Worm (Caenorhabditis elegans) whole organism, midembryonic: ENCODE data around the gene K09H11.6.

Source experiments
- cog-1 ChIP-seq: sonication (generic microtip); optimal IDR thresholded peaks from 2 replicates; lab custom pipeline; 2016; ENCODE audit warnings: missing genetic modification characterization, missing compliant biosample characterization
- flt-1 ChIP-seq: fragments of 200-800 bp; sonication (Bioruptor generic); IDR thresholded peaks from 2 replicates; pipeline ENCODE4 v1.3.6; 2022; ENCODE audit warnings: missing genetic modification characterization, missing compliant biosample characterization
- med-1 ChIP-seq: sonication (generic microtip); optimal IDR thresholded peaks from 2 replicates; lab custom pipeline; 2017; ENCODE audit warnings: missing genetic modification characterization, mild to moderate bottlenecking, missing compliant biosample characterization, antibody characterized with exemption, missing genetic modification reagents; ENCODE audit not compliant: insufficient read depth
- ref-1 ChIP-seq: fragments of 200-800 bp; sonication (Bioruptor generic); conservative IDR thresholded peaks from 2 replicates; pipeline ENCODE4 v1.3.6; 2022; ENCODE audit warnings: missing genetic modification reagents, missing genetic modification characterization, missing compliant biosample characterization
- ztf-23 ChIP-seq: fragments of 200-800 bp; sonication (Bioruptor generic); IDR thresholded peaks from 2 replicates; pipeline ENCODE4 v1.3.6; 2022; ENCODE audit warnings: missing genetic modification reagents, missing genetic modification characterization, missing compliant biosample characterization
- ztf-29 ChIP-seq: fragments of 200-800 bp; sonication (Bioruptor generic); IDR thresholded peaks from 2 replicates; pipeline ENCODE4 v1.3.6; 2022; ENCODE audit warnings: missing genetic modification reagents, missing genetic modification characterization, missing compliant biosample characterization

DNA sequence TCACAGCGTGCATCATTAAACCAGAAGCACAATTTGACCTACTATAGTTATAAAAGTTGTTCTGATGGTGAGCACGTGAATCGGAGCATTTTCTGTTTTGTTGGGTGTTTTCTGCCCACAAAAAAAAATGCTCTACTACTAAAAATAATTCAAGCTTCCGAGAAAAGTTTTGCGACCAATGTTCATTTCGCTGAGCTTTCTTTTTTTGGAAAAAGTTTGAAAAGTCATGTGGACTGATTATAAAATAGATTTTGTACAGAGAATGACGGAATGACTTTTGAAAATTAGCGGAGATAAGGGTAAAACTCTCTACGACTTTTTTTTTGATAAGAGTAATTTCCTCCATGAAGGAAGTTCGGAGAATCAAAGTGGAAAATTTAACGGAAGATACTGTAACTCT lies 33.5 kb upstream of the K09H11.6 start:
- TF ChIP-seq ref-1 (no peak), ztf-23 (GFP tag; lab: Robert Waterston, UW) (no peak), ztf-29 (GFP tag; lab: Robert Waterston, UW) (no peak), med-1 (GFP tag; lab: Kevin White, UChicago) (no peak), flt-1 (GFP tag; lab: Robert Waterston, UW) (no peak), cog-1 (tag; lab: Kevin White, UChicago) (no peak)
